Worm (Caenorhabditis elegans): Measurements from ENCODE around the gene C50E3.12.

Gene C50E3.12

ce11 chrV:7639787-7640186 is 17.9 kb upstream of the C50E3.12 start, which contains the start of gene F07C4.10:
TSS of gene F07C4.10 (minus strand) at chrV:7639887.
- no peak for TF ChIP-seq odd-2 (tag; optimal IDR thresholded peaks at IDR 0.05)
- TF ChIP-seq hlh-8 (tag; optimal IDR thresholded peaks at IDR 0.05): no peak
- TF ChIP-seq pha-2 (tag; optimal IDR thresholded peaks at IDR 0.05): no peak
- TF ChIP-seq ttx-3 (tag; optimal IDR thresholded peaks at IDR 0.05): no peak
- no peak for TF ChIP-seq mec-3 (tag; optimal IDR thresholded peaks at IDR 0.05; ENCODE audit: borderline replicate concordance)
- TF ChIP-seq ceh-19 (GFP tag; optimal IDR thresholded peaks at IDR 0.05): no peak
- TF ChIP-seq T23F11.4 (GFP tag; optimal IDR thresholded peaks at IDR 0.05): no peak
- TF ChIP-seq pat-9 (tag; optimal IDR thresholded peaks at IDR 0.05): no peak
- TF ChIP-seq gmeb-2 (tag; optimal IDR thresholded peaks at IDR 0.05): no peak

- TF ChIP-seq ceh-48 (tag; optimal IDR thresholded peaks at IDR 0.05) (no peak), ceh-14 (tag; optimal IDR thresholded peaks at IDR 0.05) (no peak), sox-2 (GFP tag; IDR thresholded peaks at IDR 0.05) (no peak), unc-3 (GFP tag; conservative IDR thresholded peaks at IDR 0.05) (no peak), unc-3 (tag; optimal IDR thresholded peaks at IDR 0.05) (no peak), gmeb-2 (tag; optimal IDR thresholded peaks at IDR 0.05) (no peak), dve-1 (tag; optimal IDR thresholded peaks at IDR 0.05) (no peak), hlh-15 (tag; optimal IDR thresholded peaks at IDR 0.05) (no peak), nhr-11 (tag; optimal IDR thresholded peaks at IDR 0.05) (no peak)
Observed at ce11 chrV:7639356-7639755, 17.5 kb upstream of the C50E3.12 start.

ce11 chrV:7637801-7638200 is 15.9 kb upstream of the C50E3.12 start, which contains the start of gene clec-45:
TSS of gene clec-45 (plus strand) at chrV:7638101.
- TF ChIP-seq T23F11.4 (GFP tag; optimal IDR thresholded peaks at IDR 0.05) (no peak), dmd-4 (tag; optimal IDR thresholded peaks at IDR 0.05; ENCODE audit: borderline replicate concordance) (no peak), sdc-2 (tag; optimal IDR thresholded peaks at IDR 0.05) (no peak), pha-2 (tag; optimal IDR thresholded peaks at IDR 0.05) (no peak), unc-86 (tag; optimal IDR thresholded peaks at IDR 0.05) (no peak), tbx-7 (tag; optimal IDR thresholded peaks at IDR 0.05) (no peak), ceh-34 (tag; optimal IDR thresholded peaks at IDR 0.05) (no peak), syd-9 (tag; optimal IDR thresholded peaks at IDR 0.05) (no peak), hlh-13 (GFP tag; optimal IDR thresholded peaks at IDR 0.05) (no peak), ceh-31 (tag; optimal IDR thresholded peaks at IDR 0.05) (no peak), Y22D7AL.16 (tag; optimal IDR thresholded peaks at IDR 0.05) (no peak), pha-4 (tag; optimal IDR thresholded peaks at IDR 0.05) (no peak)

- no peak for TF ChIP-seq pha-2 (tag; optimal IDR thresholded peaks at IDR 0.05)
- no peak for TF ChIP-seq ceh-48 (tag; optimal IDR thresholded peaks at IDR 0.05)
- TF ChIP-seq C38D4.7 (GFP tag; optimal IDR thresholded peaks at IDR 0.05): no peak
- no peak for TF ChIP-seq K09A11.1 (tag; optimal IDR thresholded peaks at IDR 0.05; ENCODE audit: insufficient read depth)
- TF ChIP-seq pha-4 (tag; optimal IDR thresholded peaks at IDR 0.05): no peak
- TF ChIP-seq ceh-31 (tag; optimal IDR thresholded peaks at IDR 0.05): no peak
- no peak for TF ChIP-seq hlh-13 (GFP tag; optimal IDR thresholded peaks at IDR 0.05)
- TF ChIP-seq unc-3 (GFP tag; conservative IDR thresholded peaks at IDR 0.05): no peak
- no peak for TF ChIP-seq unc-3 (tag; optimal IDR thresholded peaks at IDR 0.05)
- TF ChIP-seq pros-1 (tag; optimal IDR thresholded peaks at IDR 0.05): no peak
- TF ChIP-seq nhr-232 (tag; optimal IDR thresholded peaks at IDR 0.05): no peak
- no peak for TF ChIP-seq dmd-4 (tag; optimal IDR thresholded peaks at IDR 0.05; ENCODE audit: borderline replicate concordance)
- no peak for TF ChIP-seq hlh-8 (tag; optimal IDR thresholded peaks at IDR 0.05)
- no peak for TF ChIP-seq ztf-16 (tag; optimal IDR thresholded peaks at IDR 0.05)
- no peak for TF ChIP-seq ref-2 (tag; optimal IDR thresholded peaks at IDR 0.05)
- TF ChIP-seq elt-4 (tag; optimal IDR thresholded peaks at IDR 0.05): no peak
- no peak for TF ChIP-seq lim-6 (tag; optimal IDR thresholded peaks at IDR 0.05)
- no peak for TF ChIP-seq fkh-10 (GFP tag; optimal IDR thresholded peaks at IDR 0.05)
- TF ChIP-seq npax-4 (tag; optimal IDR thresholded peaks at IDR 0.05): no peak
- TF ChIP-seq lin-11 (tag; optimal IDR thresholded peaks at IDR 0.05): no peak
Observed at ce11 chrV:7635469-7635868, 13.6 kb upstream of the C50E3.12 start, which contains the start of gene srd-29. TSS of gene srd-29 (plus strand) at chrV:7635769.

Data from whole organism, late embryonic.